Worm (Caenorhabditis elegans) whole organism, midembryonic: Measurements from ENCODE around the gene F54C9.3.

Experiments
- T22C8.4 ChIP-seq: fragments of 200-800 bp; sonication (Bioruptor generic); IDR thresholded peaks from 2 replicates; pipeline ENCODE4 v1.3.6; 2022; ENCODE audit warnings: missing genetic modification characterization, missing compliant biosample characterization
- cog-1 ChIP-seq: sonication (generic microtip); optimal IDR thresholded peaks from 2 replicates; lab custom pipeline; 2016; ENCODE audit warnings: missing genetic modification characterization, missing compliant biosample characterization
- flt-1 ChIP-seq: fragments of 200-800 bp; sonication (Bioruptor generic); IDR thresholded peaks from 2 replicates; pipeline ENCODE4 v1.3.6; 2022; ENCODE audit warnings: missing genetic modification characterization, missing compliant biosample characterization
- klf-2 ChIP-seq: fragments of 200-800 bp; sonication (Bioruptor generic); conservative IDR thresholded peaks from 2 replicates; pipeline ENCODE4 v1.3.6; 2022; ENCODE audit warnings: missing genetic modification reagents, missing genetic modification characterization, missing compliant biosample characterization
- med-1 ChIP-seq: sonication (generic microtip); optimal IDR thresholded peaks from 2 replicates; lab custom pipeline; 2017; ENCODE audit warnings: missing genetic modification characterization, mild to moderate bottlenecking, missing compliant biosample characterization, antibody characterized with exemption, missing genetic modification reagents; ENCODE audit not compliant: insufficient read depth
- ref-1 ChIP-seq: fragments of 200-800 bp; sonication (Bioruptor generic); conservative IDR thresholded peaks from 2 replicates; pipeline ENCODE4 v1.3.6; 2022; ENCODE audit warnings: missing genetic modification reagents, missing genetic modification characterization, missing compliant biosample characterization
- tab-1 ChIP-seq: fragments of 200-800 bp; sonication (Bioruptor generic); IDR thresholded peaks from 2 replicates; pipeline ENCODE4 v1.3.6; 2022; ENCODE audit warnings: missing genetic modification characterization, missing compliant biosample characterization
- ztf-23 ChIP-seq: fragments of 200-800 bp; sonication (Bioruptor generic); IDR thresholded peaks from 2 replicates; pipeline ENCODE4 v1.3.6; 2022; ENCODE audit warnings: missing genetic modification reagents, missing genetic modification characterization, missing compliant biosample characterization
- ztf-29 ChIP-seq: fragments of 200-800 bp; sonication (Bioruptor generic); IDR thresholded peaks from 2 replicates; pipeline ENCODE4 v1.3.6; 2022; ENCODE audit warnings: missing genetic modification reagents, missing genetic modification characterization, missing compliant biosample characterization

The F54C9.3 gene

DNA sequence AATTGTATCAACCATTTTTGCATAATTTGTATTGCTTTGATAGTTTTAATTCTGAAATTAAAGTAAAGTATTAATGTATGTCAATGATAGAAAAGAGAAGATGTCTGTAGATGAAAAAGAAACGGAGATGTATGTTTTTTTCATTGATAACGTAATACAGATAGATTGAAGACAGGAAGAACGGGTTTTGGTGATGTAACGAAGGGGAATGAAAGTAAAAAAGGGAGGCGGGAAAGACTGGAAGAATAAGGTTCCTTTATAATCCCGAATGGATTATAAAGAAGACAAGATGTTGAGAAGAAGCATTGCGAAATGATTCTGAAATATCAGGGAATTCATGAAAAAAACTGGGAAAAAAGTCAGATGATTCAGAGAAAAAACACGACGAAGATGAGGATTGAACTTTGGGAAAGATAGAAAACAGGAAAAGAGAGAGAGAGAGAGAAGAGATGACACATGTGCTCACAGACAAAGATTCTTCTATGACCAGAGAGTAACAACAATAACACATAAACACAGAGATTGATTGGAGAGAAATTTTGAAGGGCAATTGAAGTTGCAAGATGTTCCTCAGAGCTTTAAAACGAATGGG lies 18.5 kb upstream of the F54C9.3 start, which contains the start of gene F54C9.11:
Gene F54C9.11, minus strand, starts transcription at position 51 of the 592 bp plus-strand sequence.
- no peak for TF ChIP-seq tab-1
- no peak for TF ChIP-seq cog-1
- TF ChIP-seq ref-1, result no peak
- no peak for TF ChIP-seq flt-1
- TF ChIP-seq T22C8.4 (GFP tag; lab: Robert Waterston, UW), result no peak
- no peak for TF ChIP-seq ztf-29 (GFP tag; lab: Robert Waterston, UW)

DNA sequence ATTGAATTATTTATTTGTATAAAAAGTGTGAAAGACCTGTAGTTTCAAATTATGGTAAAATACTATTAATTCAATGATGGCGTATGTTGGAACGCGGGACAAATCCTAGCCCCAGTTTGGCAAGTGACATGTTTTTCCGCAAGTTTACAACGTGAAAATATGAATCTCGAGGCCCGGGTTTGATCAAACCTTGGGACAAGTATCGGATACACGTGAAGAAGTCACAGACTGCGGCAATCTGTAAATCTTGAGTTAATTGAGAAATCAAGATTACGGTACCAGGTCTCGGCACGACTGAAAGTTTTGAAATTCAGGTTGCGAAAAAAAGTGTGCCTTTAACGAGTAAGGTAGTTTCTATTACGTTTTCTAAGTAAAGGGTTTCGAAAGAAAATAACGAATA lies 16.4 kb upstream of the F54C9.3 start:
- TF ChIP-seq med-1 (GFP tag; lab: Kevin White, UChicago), result no peak
- no peak for TF ChIP-seq ztf-23
- no peak for TF ChIP-seq ref-1
- no peak for TF ChIP-seq flt-1
- TF ChIP-seq ztf-29 (GFP tag; lab: Robert Waterston, UW), result no peak
- TF ChIP-seq tab-1, result no peak
- TF ChIP-seq T22C8.4 (GFP tag; lab: Robert Waterston, UW), result no peak
- TF ChIP-seq cog-1, result no peak
- TF ChIP-seq klf-2 (GFP tag; lab: Robert Waterston, UW), result no peak

- TF ChIP-seq T22C8.4 (GFP tag; lab: Robert Waterston, UW) (no peak), tab-1 (no peak), ztf-29 (GFP tag; lab: Robert Waterston, UW) (no peak), klf-2 (GFP tag; lab: Robert Waterston, UW) (no peak), med-1 (GFP tag; lab: Kevin White, UChicago) (no peak), ref-1 (no peak), cog-1 (no peak), flt-1 (no peak), ztf-23 (no peak)
These were observed 15.0 kb upstream of the F54C9.3 start, which contains the start of gene arl-1 for ce11 chrII:8581700-8582099. arl-1 (plus strand) TSS chrII:8582000.

- TF ChIP-seq ztf-29 (GFP tag; lab: Robert Waterston, UW), result no peak
These were observed 10.9 kb upstream of the F54C9.3 start, which contains the start of gene F54C9.9 for ce11 chrII:8577509-8578099. F54C9.9 (plus strand) TSS chrII:8578049.

- TF ChIP-seq tab-1, result no peak
- no peak for TF ChIP-seq klf-2 (GFP tag; lab: Robert Waterston, UW)
- TF ChIP-seq ztf-23, result no peak
- TF ChIP-seq med-1 (GFP tag; lab: Kevin White, UChicago), result no peak
- TF ChIP-seq flt-1, result no peak
- TF ChIP-seq cog-1, result no peak
- no peak for TF ChIP-seq T22C8.4 (GFP tag; lab: Robert Waterston, UW)
- TF ChIP-seq ztf-29 (GFP tag; lab: Robert Waterston, UW), result no peak
These were observed 8.5 kb upstream of the F54C9.3 start, which contains the start of gene puf-5 for ce11 chrII:8575184-8575583. puf-5 (plus strand) TSS chrII:8575541.

DNA sequence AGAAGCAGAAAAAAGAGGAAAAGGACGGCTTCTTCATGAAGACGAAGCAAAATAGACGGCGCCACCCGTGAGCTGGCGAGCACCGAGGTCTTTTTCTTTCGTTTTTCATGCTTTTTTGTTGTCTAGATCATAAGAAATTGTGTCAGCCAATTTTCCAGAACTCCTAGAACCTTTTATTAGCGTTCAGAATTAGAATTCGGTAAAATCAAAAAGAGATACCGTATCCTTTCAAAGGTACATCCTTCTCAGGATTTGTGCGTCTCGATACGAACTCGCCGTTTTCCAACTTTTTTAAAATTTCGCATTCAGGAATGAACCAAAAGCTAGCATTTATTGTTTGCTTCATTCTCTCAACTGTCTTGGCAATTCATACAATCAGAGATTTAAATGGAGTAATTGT lies 6.4 kb upstream of the F54C9.3 start, which contains the start of gene F54C9.7:
Gene F54C9.7, plus strand, starts transcription at position 301 of the 400 bp plus-strand sequence.
- TF ChIP-seq ztf-23 (no peak), flt-1 (no peak), cog-1 (no peak), ref-1 (no peak), ztf-29 (GFP tag; lab: Robert Waterston, UW) (no peak), med-1 (GFP tag; lab: Kevin White, UChicago) (no peak), tab-1 (no peak), T22C8.4 (GFP tag; lab: Robert Waterston, UW) (no peak), klf-2 (GFP tag; lab: Robert Waterston, UW) (no peak)

DNA sequence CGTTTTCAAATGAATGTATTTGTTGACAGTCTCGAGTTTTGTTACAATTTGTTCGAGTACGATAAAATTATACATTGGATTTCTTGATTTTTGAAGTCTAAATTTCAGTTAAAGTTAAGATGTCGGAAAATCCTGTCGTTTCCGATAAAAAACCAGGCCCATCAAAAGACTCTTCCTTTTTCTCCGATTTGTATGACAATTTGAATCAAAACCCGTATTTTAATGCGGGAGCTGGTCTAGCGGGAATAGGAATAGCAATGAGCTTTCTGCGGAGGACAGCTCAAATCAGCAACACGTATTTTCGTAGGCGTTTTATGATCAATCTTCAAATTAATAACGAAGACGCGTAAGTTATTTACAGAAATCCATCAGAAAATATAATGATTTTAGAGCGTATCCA lies 4.3 kb upstream of the F54C9.3 start, which contains the start of gene bcs-1:
Gene bcs-1, plus strand, starts transcription at position 109 of the 400 bp plus-strand sequence.
- no peak for TF ChIP-seq flt-1
- TF ChIP-seq cog-1, result no peak
- TF ChIP-seq klf-2 (GFP tag; lab: Robert Waterston, UW), result no peak
- TF ChIP-seq med-1 (GFP tag; lab: Kevin White, UChicago), result no peak
- no peak for TF ChIP-seq T22C8.4 (GFP tag; lab: Robert Waterston, UW)
- TF ChIP-seq ref-1, result no peak
- TF ChIP-seq tab-1, result no peak
- no peak for TF ChIP-seq ztf-29 (GFP tag; lab: Robert Waterston, UW)
- no peak for TF ChIP-seq ztf-23

DNA sequence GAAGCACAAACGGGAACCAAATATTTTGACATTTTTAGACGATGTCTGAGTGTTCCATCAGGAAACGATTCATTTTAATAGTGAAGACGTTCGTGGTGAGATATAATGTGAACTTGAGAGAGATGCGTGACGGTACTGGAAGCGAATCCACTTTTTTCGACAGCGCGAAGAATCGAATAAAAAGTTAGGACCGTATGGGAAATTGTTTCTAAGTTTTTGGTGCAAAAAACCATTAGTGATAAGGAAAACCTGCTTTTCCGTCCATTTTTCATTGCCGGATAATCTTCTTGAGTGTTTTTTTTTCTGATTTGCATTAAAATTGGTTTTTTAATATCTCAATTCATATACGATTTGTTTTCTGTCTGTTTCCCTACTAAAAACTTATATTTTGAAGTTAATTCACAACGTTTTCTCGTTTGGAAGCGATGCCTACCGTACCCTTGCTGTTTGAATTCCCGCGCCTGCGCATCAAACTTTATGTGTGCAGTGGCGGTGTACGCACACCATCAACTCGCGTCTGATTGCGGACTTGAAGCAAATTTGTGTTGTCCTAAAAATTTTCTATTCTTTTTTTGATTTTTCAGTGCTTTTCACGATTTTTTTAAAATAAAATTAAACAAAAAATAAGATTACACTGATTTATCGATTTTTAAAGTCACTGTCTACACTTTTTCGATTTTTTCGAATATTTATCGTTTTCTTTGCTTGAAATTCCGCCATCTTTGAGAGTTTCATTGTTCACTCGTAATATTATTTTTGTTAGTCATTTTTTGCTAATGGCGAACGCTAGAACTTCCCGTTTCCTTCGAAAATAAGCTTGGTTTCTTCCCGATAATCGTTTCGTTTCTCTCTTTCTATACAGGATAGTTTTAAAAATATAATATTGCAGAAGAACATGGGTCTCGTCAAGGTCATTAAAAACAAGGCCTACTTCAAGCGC lies 2.7 kb upstream of the F54C9.3 start, which contains the start of the genes col-38 and rpl-5:
Gene col-38, minus strand, starts transcription at position 51 of the 940 bp plus-strand sequence.
Gene rpl-5, plus strand, starts transcription at position 890 of the 940 bp plus-strand sequence.
- TF ChIP-seq T22C8.4 (GFP tag; lab: Robert Waterston, UW) (no peak), ztf-23 (peak; percentile 80), flt-1 (peak; percentile 78), klf-2 (GFP tag; lab: Robert Waterston, UW) (0 out of 2 replicates have a peak, but pooled peaks have one; percentile 9), med-1 (GFP tag; lab: Kevin White, UChicago) (no peak), cog-1 (peak; percentile 64), tab-1 (no peak; the same call in 1 of the 2 replicates)

DNA sequence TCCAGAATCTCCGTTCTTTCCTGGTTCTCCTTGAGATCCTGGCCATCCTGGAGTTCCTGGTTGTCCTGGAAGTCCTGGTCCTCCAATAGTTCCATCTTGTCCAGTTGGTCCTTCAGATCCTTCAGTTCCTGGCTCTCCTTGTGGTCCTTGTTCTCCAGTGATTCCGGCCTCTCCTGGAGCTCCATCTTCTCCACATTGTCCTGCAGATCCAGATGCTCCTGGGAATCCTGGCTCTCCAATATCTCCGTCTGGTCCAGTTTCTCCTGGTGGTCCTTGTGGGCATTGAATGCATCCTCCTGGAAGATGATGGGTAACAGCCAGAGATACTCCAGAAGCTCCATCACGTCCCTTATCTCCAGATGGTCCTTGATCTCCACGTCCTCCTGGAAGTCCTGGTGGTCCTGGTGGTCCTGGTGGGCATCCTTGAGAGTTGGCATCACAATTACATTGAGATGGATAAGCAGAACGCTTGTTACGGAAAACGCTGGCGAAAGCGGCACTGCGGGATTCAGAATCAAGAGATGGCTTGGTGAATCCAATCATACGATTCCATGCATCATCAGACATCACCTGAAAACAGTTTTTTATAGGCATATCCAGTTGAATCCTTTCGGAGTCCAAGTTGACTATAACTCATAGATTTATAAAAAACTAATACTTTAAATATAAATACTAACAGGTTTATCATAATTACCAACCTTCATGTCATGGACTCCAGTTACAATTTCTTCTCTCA lies 1.7 kb upstream of the F54C9.3 start:
- TF ChIP-seq med-1 (GFP tag; lab: Kevin White, UChicago), result no peak
- no peak for TF ChIP-seq flt-1
- no peak for TF ChIP-seq ztf-29 (GFP tag; lab: Robert Waterston, UW)
- TF ChIP-seq ref-1, result no peak
- TF ChIP-seq cog-1, result no peak
- no peak for TF ChIP-seq T22C8.4 (GFP tag; lab: Robert Waterston, UW)
- no peak for TF ChIP-seq klf-2 (GFP tag; lab: Robert Waterston, UW)
- no peak for TF ChIP-seq tab-1
- TF ChIP-seq ztf-23, result no peak
